Worm (Caenorhabditis elegans): ENCODE results near the gene mfsd-8.

ce11 chrIII:3339317-3340016 lies 57.4 kb downstream of the mfsd-8 start:
- no peak for TF ChIP-seq mep-1 (tag; optimal IDR thresholded peaks at IDR 0.05)
- TF ChIP-seq unc-62 (GFP tag; optimal IDR thresholded peaks at IDR 0.05 in 1 of 2) = no peak
- no peak for TF ChIP-seq unc-62 (tag; optimal IDR thresholded peaks at IDR 0.05)
- no peak for TF ChIP-seq ztf-11 (tag; optimal IDR thresholded peaks at IDR 0.05)
- TF ChIP-seq egl-27 (tag; optimal IDR thresholded peaks at IDR 0.05) = no peak
- no peak for TF ChIP-seq pha-4 (GFP tag; IDR thresholded peaks at IDR 0.05)
- no peak for TF ChIP-seq pha-4 (tag; optimal IDR thresholded peaks at IDR 0.05)

Measured in whole organism, L4 larva.